Fruit fly (Drosophila melanogaster) whole organism, prepupa: ENCODE results near the gene Dhdds.

Source experiments
- Blimp-1 ChIP-seq: fragments of 200-800 bp; sonication (Bioruptor generic); optimal IDR thresholded peaks from 3 replicates; lab custom pipeline; 2017; ENCODE audit warnings: missing biosample characterization, missing genetic modification characterization, mild to moderate bottlenecking, moderate library complexity, missing genetic modification reagents
- CG10631 ChIP-seq: fragments of 200-800 bp; sonication (Bioruptor generic); optimal IDR thresholded peaks from 2 replicates; lab custom pipeline; 2016; ENCODE audit warnings: missing biosample characterization, missing genetic modification characterization
- CG10669 ChIP-seq: fragments of 200-800 bp; sonication (Bioruptor generic); optimal IDR thresholded peaks from 3 replicates; lab custom pipeline; 2018; ENCODE audit warnings: missing biosample characterization, mild to moderate bottlenecking, missing genetic modification characterization, moderate library complexity
- CG11294 ChIP-seq: fragments of 200-800 bp; sonication (Bioruptor generic); IDR thresholded peaks from 2 replicates; pipeline ENCODE4 v1.3.6; 2022; ENCODE audit warnings: missing biosample characterization, missing genetic modification characterization
- CG11762 ChIP-seq: fragments of 200-800 bp; sonication (Bioruptor generic); optimal IDR thresholded peaks from 3 replicates; lab custom pipeline; 2016; ENCODE audit warnings: missing biosample characterization, missing genetic modification characterization; ENCODE audit not compliant: insufficient read depth
- CG11902 ChIP-seq: fragments of 200-800 bp; sonication (Bioruptor generic); optimal IDR thresholded peaks from 3 replicates; lab custom pipeline; 2016; ENCODE audit warnings: missing biosample characterization, missing genetic modification characterization
- CG15336 ChIP-seq: fragments of 200-800 bp; sonication (Bioruptor generic); IDR thresholded peaks from 2 replicates; pipeline ENCODE4 v1.3.6; 2022; ENCODE audit warnings: missing biosample characterization, missing genetic modification characterization
- CG1621 ChIP-seq: fragments of 200-800 bp; sonication (Bioruptor generic); optimal IDR thresholded peaks from 3 replicates; lab custom pipeline; 2018; ENCODE audit warnings: missing biosample characterization, mild to moderate bottlenecking, missing genetic modification characterization
- CG16779 ChIP-seq: fragments of 200-800 bp; sonication (Bioruptor generic); optimal IDR thresholded peaks from 3 replicates; lab custom pipeline; 2017; ENCODE audit warnings: missing biosample characterization, mild to moderate bottlenecking, missing genetic modification characterization
- CG31627 ChIP-seq: fragments of 200-800 bp; sonication (Bioruptor generic); optimal IDR thresholded peaks from 3 replicates; lab custom pipeline; 2016; ENCODE audit warnings: missing biosample characterization, missing genetic modification characterization
- CG32006 ChIP-seq: fragments of 200-800 bp; sonication (Bioruptor generic); optimal IDR thresholded peaks from 3 replicates; lab custom pipeline; 2017; ENCODE audit warnings: missing biosample characterization, mild to moderate bottlenecking, missing genetic modification characterization
- CG34406 ChIP-seq: fragments of 200-800 bp; sonication (Bioruptor generic); optimal IDR thresholded peaks from 3 replicates; lab custom pipeline; 2016; ENCODE audit warnings: missing biosample characterization, missing genetic modification characterization
- CG3919 ChIP-seq: fragments of 200-800 bp; sonication (Bioruptor generic); optimal IDR thresholded peaks from 3 replicates; lab custom pipeline; 2016; ENCODE audit warnings: missing biosample characterization, missing genetic modification characterization
- CG4318 ChIP-seq: fragments of 200-800 bp; sonication (Bioruptor generic); optimal IDR thresholded peaks from 3 replicates; lab custom pipeline; 2017; ENCODE audit warnings: missing biosample characterization, mild to moderate bottlenecking, missing genetic modification characterization
- CG6163 ChIP-seq: fragments of 200-800 bp; sonication (Bioruptor generic); IDR thresholded peaks from 3 replicates; pipeline ENCODE4 v1.3.6; 2022; ENCODE audit warnings: missing biosample characterization, missing genetic modification characterization
- CG6276 ChIP-seq: fragments of 200-800 bp; sonication (Bioruptor generic); optimal IDR thresholded peaks from 2 replicates; lab custom pipeline; 2017; ENCODE audit warnings: missing biosample characterization, mild to moderate bottlenecking, missing genetic modification characterization
- CG6792 ChIP-seq: fragments of 200-800 bp; sonication (Bioruptor generic); optimal IDR thresholded peaks from 3 replicates; lab custom pipeline; 2016; ENCODE audit warnings: missing biosample characterization, missing genetic modification characterization
- CG6808 ChIP-seq: fragments of 200-800 bp; sonication (Bioruptor generic); optimal IDR thresholded peaks from 3 replicates; lab custom pipeline; 2017; ENCODE audit warnings: missing biosample characterization, missing genetic modification characterization, mild to moderate bottlenecking, moderate library complexity, missing genetic modification reagents
- CG6854 ChIP-seq: fragments of 200-800 bp; sonication (Bioruptor generic); optimal IDR thresholded peaks from 2 replicates; lab custom pipeline; 2017; ENCODE audit warnings: missing biosample characterization, mild to moderate bottlenecking, missing genetic modification characterization
- CG8119 ChIP-seq: fragments of 200-800 bp; sonication (Bioruptor generic); IDR thresholded peaks from 3 replicates; pipeline ENCODE4 v1.3.6; 2022; ENCODE audit warnings: missing biosample characterization, missing genetic modification characterization
- CG8319 ChIP-seq: fragments of 200-800 bp; sonication (Bioruptor generic); optimal IDR thresholded peaks from 3 replicates; lab custom pipeline; 2016; ENCODE audit warnings: missing biosample characterization, missing genetic modification characterization
- CG9139 ChIP-seq: fragments of 200-800 bp; sonication (Bioruptor generic); optimal IDR thresholded peaks from 3 replicates; lab custom pipeline; 2017; ENCODE audit warnings: missing biosample characterization, mild to moderate bottlenecking, missing genetic modification characterization
- Eip75B ChIP-seq: fragments of 200-800 bp; sonication (Bioruptor generic); optimal IDR thresholded peaks from 3 replicates; lab custom pipeline; 2016; ENCODE audit warnings: missing biosample characterization, missing genetic modification characterization
- Eip93F ChIP-seq: fragments of 200-800 bp; sonication (Bioruptor generic); optimal IDR thresholded peaks from 2 replicates; lab custom pipeline; 2016; ENCODE audit warnings: missing biosample characterization, mild to moderate bottlenecking, missing genetic modification characterization
- Ets96B ChIP-seq: fragments of 200-800 bp; optimal IDR thresholded peaks from 2 replicates; lab custom pipeline; 2019; ENCODE audit warnings: missing biosample characterization, mild to moderate bottlenecking, missing genetic modification characterization, moderate library complexity
- Gug ChIP-seq: fragments of 200-800 bp; sonication (Bioruptor generic); IDR thresholded peaks from 2 replicates; pipeline ENCODE4 v1.3.6; 2022; ENCODE audit warnings: missing biosample characterization, missing genetic modification characterization
- Hr39 ChIP-seq: fragments of 200-800 bp; sonication (Bioruptor generic); optimal IDR thresholded peaks from 2 replicates; lab custom pipeline; 2016; ENCODE audit warnings: missing biosample characterization, missing genetic modification characterization
- Hr4 ChIP-seq: fragments of 200-800 bp; sonication (Bioruptor generic); optimal IDR thresholded peaks from 3 replicates; lab custom pipeline; 2016; ENCODE audit warnings: missing biosample characterization, missing genetic modification characterization
- Lpt ChIP-seq: fragments of 200-800 bp; sonication (Bioruptor generic); optimal IDR thresholded peaks from 3 replicates; lab custom pipeline; 2016; ENCODE audit warnings: missing biosample characterization, missing genetic modification characterization
- Met ChIP-seq: fragments of 200-800 bp; sonication (Bioruptor generic); optimal IDR thresholded peaks from 3 replicates; lab custom pipeline; 2016; ENCODE audit warnings: missing biosample characterization, missing genetic modification characterization
- OdsH ChIP-seq: fragments of 200-800 bp; sonication (Bioruptor generic); optimal IDR thresholded peaks from 3 replicates; lab custom pipeline; 2016; ENCODE audit warnings: missing biosample characterization, missing genetic modification characterization
- Smox ChIP-seq: fragments of 200-800 bp; sonication (Bioruptor generic); optimal IDR thresholded peaks from 3 replicates; lab custom pipeline; 2016; ENCODE audit warnings: missing biosample characterization, missing genetic modification characterization
- Sox102F ChIP-seq: fragments of 200-800 bp; sonication (Bioruptor generic); optimal IDR thresholded peaks from 2 replicates; lab custom pipeline; 2016; ENCODE audit warnings: missing biosample characterization, mild to moderate bottlenecking, missing genetic modification characterization
- Sox15 ChIP-seq: fragments of 200-800 bp; sonication (Bioruptor generic); optimal IDR thresholded peaks from 3 replicates; lab custom pipeline; 2016; ENCODE audit warnings: missing biosample characterization, missing genetic modification characterization
- achi ChIP-seq: fragments of 200-800 bp; sonication (Bioruptor generic); optimal IDR thresholded peaks from 3 replicates; lab custom pipeline; 2016; ENCODE audit warnings: missing biosample characterization, missing genetic modification characterization
- acj6 ChIP-seq: fragments of 200-800 bp; sonication (Bioruptor generic); optimal IDR thresholded peaks from 3 replicates; lab custom pipeline; 2016; ENCODE audit warnings: missing biosample characterization, missing genetic modification characterization
- cyc ChIP-seq: fragments of 200-800 bp; sonication (Bioruptor generic); optimal IDR thresholded peaks from 3 replicates; lab custom pipeline; 2016; ENCODE audit warnings: missing biosample characterization, missing genetic modification characterization
- dac ChIP-seq: fragments of 200-800 bp; sonication (Bioruptor generic); optimal IDR thresholded peaks from 2 replicates; lab custom pipeline; 2017; ENCODE audit warnings: missing biosample characterization, mild to moderate bottlenecking, missing genetic modification characterization
- dsx ChIP-seq: fragments of 200-800 bp; optimal IDR thresholded peaks from 3 replicates; lab custom pipeline; 2019; ENCODE audit warnings: missing biosample characterization, mild to moderate bottlenecking, missing genetic modification characterization, moderate library complexity; ENCODE audit not compliant: poor library complexity, severe bottlenecking
- eg ChIP-seq: fragments of 200-800 bp; sonication (Bioruptor generic); IDR thresholded peaks from 3 replicates; pipeline ENCODE4 v1.3.6; 2022; ENCODE audit warnings: missing biosample characterization, missing genetic modification characterization
- esn ChIP-seq: fragments of 200-800 bp; sonication (Bioruptor generic); optimal IDR thresholded peaks from 2 replicates; lab custom pipeline; 2016; ENCODE audit warnings: missing biosample characterization, mild to moderate bottlenecking, missing genetic modification characterization, moderate library complexity
- fd59A ChIP-seq: fragments of 200-800 bp; sonication (Bioruptor generic); optimal IDR thresholded peaks from 2 replicates; lab custom pipeline; 2017; ENCODE audit warnings: missing biosample characterization, mild to moderate bottlenecking, missing genetic modification characterization, missing genetic modification reagents
- fd85E ChIP-seq: fragments of 200-800 bp; sonication (Bioruptor generic); optimal IDR thresholded peaks from 3 replicates; lab custom pipeline; 2016; ENCODE audit warnings: missing biosample characterization, missing genetic modification characterization
- fkh ChIP-seq: fragments of 200-800 bp; sonication (Bioruptor generic); optimal IDR thresholded peaks from 3 replicates; lab custom pipeline; 2017; ENCODE audit warnings: missing biosample characterization, mild to moderate bottlenecking, missing genetic modification characterization, moderate library complexity
- lz ChIP-seq: fragments of 200-800 bp; sonication (Bioruptor generic); optimal IDR thresholded peaks from 3 replicates; lab custom pipeline; 2016; ENCODE audit warnings: missing biosample characterization, missing genetic modification characterization
- net ChIP-seq: fragments of 200-800 bp; sonication (Bioruptor generic); optimal IDR thresholded peaks from 3 replicates; lab custom pipeline; 2016; ENCODE audit warnings: missing biosample characterization, missing genetic modification characterization
- salr ChIP-seq, 2 experiments: fragments of 200-800 bp; sonication (Bioruptor generic); optimal IDR thresholded peaks; 3 replicates each; lab custom pipeline; 2016 to 2018; ENCODE audit warnings: missing biosample characterization in 2 of 2, missing genetic modification characterization in 2 of 2, mild to moderate bottlenecking in 1 of 2
- spab ChIP-seq: fragments of 200-800 bp; sonication (Bioruptor generic); optimal IDR thresholded peaks from 2 replicates; lab custom pipeline; 2017; ENCODE audit warnings: missing biosample characterization, mild to moderate bottlenecking, missing genetic modification characterization, missing genetic modification reagents
- ss ChIP-seq, 2 experiments: fragments of 200-800 bp; sonication (Bioruptor generic); optimal IDR thresholded peaks; 2 replicates in 1 of 2; 3 replicates in 1 of 2; lab custom pipeline; 2017 to 2018; ENCODE audit warnings: mild to moderate bottlenecking in 2 of 2, missing biosample characterization in 2 of 2, missing genetic modification characterization in 2 of 2, moderate library complexity in 1 of 2
- svp ChIP-seq: fragments of 200-800 bp; sonication (Bioruptor generic); peaks from one replicate; lab custom pipeline; 2016; ENCODE audit warnings: missing biosample characterization, missing genetic modification characterization
- topi ChIP-seq: fragments of 200-800 bp; sonication (Bioruptor generic); optimal IDR thresholded peaks from 3 replicates; lab custom pipeline; 2016; ENCODE audit warnings: missing biosample characterization, missing genetic modification characterization
- vri ChIP-seq: fragments of 200-800 bp; sonication (Bioruptor generic); optimal IDR thresholded peaks from 3 replicates; lab custom pipeline; 2016; ENCODE audit warnings: missing biosample characterization, mild to moderate bottlenecking, missing genetic modification characterization

The Dhdds gene

DNA sequence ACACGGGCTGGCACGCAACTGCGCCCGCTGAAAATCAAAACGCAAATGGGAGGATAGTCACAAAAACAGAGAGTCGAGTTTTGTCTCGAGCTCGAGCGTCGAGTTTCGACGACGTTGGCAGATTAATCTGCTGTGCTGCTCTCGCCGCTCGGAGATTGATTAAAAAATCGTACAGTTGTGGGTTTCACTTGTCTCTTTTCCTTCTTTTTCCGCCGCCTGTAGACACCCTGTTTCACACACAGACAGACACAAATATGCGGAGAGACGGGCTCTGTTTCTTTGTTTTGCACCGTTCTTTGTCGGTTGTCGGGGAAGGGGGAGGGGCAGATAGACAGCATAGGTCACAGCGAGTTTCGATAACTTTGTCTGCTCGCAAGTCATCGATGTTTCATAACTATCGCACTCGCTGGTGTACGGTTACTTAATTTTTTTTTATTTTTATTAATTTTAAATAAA lies 13.7 kb upstream of the Dhdds start, which contains the start of gene orion:
Gene orion, minus strand, starts transcription at position 51 of the 456 bp plus-strand sequence.
- peak; percentile 87 for TF ChIP-seq dsx (GFP tag; lab: Kevin White, UChicago)
- no peak for TF ChIP-seq CG3919
- no peak for TF ChIP-seq Hr4 (GFP tag; lab: Kevin White, UChicago)
- no peak for TF ChIP-seq CG4318 (GFP tag; lab: Kevin White, UChicago)
- no peak for TF ChIP-seq CG10631 (GFP tag; lab: Kevin White, UChicago)
- peak; percentile 83 for TF ChIP-seq CG16779
- TF ChIP-seq dac = peak; percentile 55
- TF ChIP-seq Ets96B (tag; lab: Kevin White, UChicago) = peak; percentile 71
- no peak for TF ChIP-seq Sox102F (GFP tag; lab: Kevin White, UChicago)
- TF ChIP-seq CG31627 (GFP tag; lab: Kevin White, UChicago) = no peak
- peak; percentile 17 for TF ChIP-seq lz (GFP tag; lab: Kevin White, UChicago)
- no peak for TF ChIP-seq Met
- peak; percentile 81 for TF ChIP-seq eg (GFP tag; lab: Robert Waterston, UW)
- peak; percentile 88 for TF ChIP-seq CG9139 (GFP tag; lab: Kevin White, UChicago)
- TF ChIP-seq CG6163 (GFP tag; lab: Robert Waterston, UW) = peak; percentile 86
- TF ChIP-seq CG6808 (GFP tag; lab: Kevin White, UChicago) = peak; percentile 83
- peak; percentile 59; the same call in 1 of the 2 replicates for TF ChIP-seq CG15336 (GFP tag; lab: Robert Waterston, UW)
- no peak for TF ChIP-seq CG6276 (GFP tag; lab: Kevin White, UChicago)
- TF ChIP-seq fd59A = peak; percentile 32
- no peak for TF ChIP-seq Smox (GFP tag; lab: Kevin White, UChicago)
- TF ChIP-seq Lpt (GFP tag; lab: Kevin White, UChicago) = peak; percentile 59
- TF ChIP-seq CG1621 (tag; lab: Kevin White, UChicago) = peak; percentile 87
- TF ChIP-seq CG6792 = peak; percentile 4
- TF ChIP-seq salr (GFP tag; optimal IDR thresholded peaks at IDR 0.05; lab: Kevin White, UChicago) = peak in 1 of 2 experiments; percentile 58
- peak; percentile 16 for TF ChIP-seq CG34406
- peak; percentile 8 for TF ChIP-seq CG11762 (GFP tag; lab: Kevin White, UChicago)
- no peak for TF ChIP-seq CG10669
- no peak for TF ChIP-seq Eip75B (GFP tag; lab: Kevin White, UChicago)
- peak; percentile 47 for TF ChIP-seq achi (GFP tag; lab: Kevin White, UChicago)
- no peak for TF ChIP-seq spab
- no peak for TF ChIP-seq CG8319 (GFP tag; lab: Kevin White, UChicago)
- no peak for TF ChIP-seq Blimp-1 (GFP tag; lab: Kevin White, UChicago)
- no peak for TF ChIP-seq CG11294 (GFP tag; lab: Robert Waterston, UW)
- TF ChIP-seq net = no peak
- no peak for TF ChIP-seq cyc (GFP tag; lab: Kevin White, UChicago)
- no peak for TF ChIP-seq Sox15 (GFP tag; lab: Kevin White, UChicago)
- peak; percentile 34 for TF ChIP-seq esn
- TF ChIP-seq CG11902 = no peak
- TF ChIP-seq ss (GFP tag; optimal IDR thresholded peaks at IDR 0.05; lab: Kevin White, UChicago) = peak; percentile 93 to 94
- peak; percentile 29 for TF ChIP-seq topi (GFP tag; lab: Kevin White, UChicago)
- TF ChIP-seq svp (GFP tag; lab: Kevin White, UChicago) = peak; percentile 99
- TF ChIP-seq fd85E = no peak
- no peak for TF ChIP-seq Hr39
- no peak for TF ChIP-seq Gug (GFP tag; lab: Robert Waterston, UW)
- no peak for TF ChIP-seq acj6 (GFP tag; lab: Kevin White, UChicago)
- no peak for TF ChIP-seq CG6854 (GFP tag; lab: Kevin White, UChicago)
- TF ChIP-seq OdsH (GFP tag; lab: Kevin White, UChicago) = no peak
- TF ChIP-seq vri (GFP tag; lab: Kevin White, UChicago) = peak; percentile 25
- TF ChIP-seq CG32006 (GFP tag; lab: Kevin White, UChicago) = no peak
- peak; percentile 73 for TF ChIP-seq CG8119 (GFP tag; lab: Robert Waterston, UW)
- TF ChIP-seq Eip93F (GFP tag; lab: Kevin White, UChicago) = no peak
- no peak for TF ChIP-seq fkh
